Worm (Caenorhabditis elegans) whole organism, L4/young adult: ENCODE data around the gene rfc-3.

Source experiments
- dao-5 ChIP-seq: sonication (generic microtip); optimal IDR thresholded peaks from 2 replicates; lab custom pipeline; 2016; ENCODE audit warnings: missing genotype, missing genetic modification characterization, moderate library complexity, missing compliant biosample characterization
- him-1 ChIP-seq: sonication (generic microtip); optimal IDR thresholded peaks from 2 replicates; lab custom pipeline; 2016; ENCODE audit warnings: missing genotype, missing genetic modification reagents, missing genetic modification characterization, missing compliant biosample characterization

- TF ChIP-seq him-1 (tag; lab: Kevin White, UChicago) (no peak), dao-5 (tag; lab: Kevin White, UChicago) (no peak)
Observed at ce11 chrIV:13056026-13056425, 39.5 kb upstream of the rfc-3 start, which contains the start of gene scl-1.
